Fruit fly (Drosophila melanogaster): Measurements from ENCODE around the gene CG6678.

dm6 chr3R:21941426-21941924 is 54.6 kb downstream of the CG6678 start:
- TF ChIP-seq insv (optimal IDR thresholded peaks at IDR 0.05) (no peak), psq (optimal IDR thresholded peaks at IDR 0.05) (no peak), h (optimal IDR thresholded peaks at IDR 0.05) (no peak), ttk (optimal IDR thresholded peaks at IDR 0.05) (no peak), Sin3A (optimal IDR thresholded peaks at IDR 0.05) (no peak)
